Fruit fly (Drosophila melanogaster): ENCODE measurements around the gene hep.

Gene hep

dm6 chrX:13112238-13112829 is 22.1 kb upstream of the hep start, which contains the start of gene Chpf (continued):
- TF ChIP-seq Spps (tag; optimal IDR thresholded peaks at IDR 0.05) (no peak), MESR4 (GFP tag; optimal IDR thresholded peaks at IDR 0.05) (no peak), CG11456 (GFP tag; IDR thresholded peaks at IDR 0.05) (no peak), CHES-1-like (GFP tag; optimal IDR thresholded peaks at IDR 0.05) (peak; percentile 34), nom (GFP tag; optimal IDR thresholded peaks at IDR 0.05) (no peak), Kr (GFP tag; optimal IDR thresholded peaks at IDR 0.05) (no peak), CG6791 (GFP tag; IDR thresholded peaks at IDR 0.05; ENCODE audit: partially characterized antibody) (peak; percentile 92), cg (GFP tag; optimal IDR thresholded peaks at IDR 0.05) (no peak), BtbVII (GFP tag; optimal IDR thresholded peaks at IDR 0.05) (no peak), CG30020 (tag; optimal IDR thresholded peaks at IDR 0.05) (peak; percentile 63), CG12071 (GFP tag; optimal IDR thresholded peaks at IDR 0.05) (no peak), en (GFP tag; optimal IDR thresholded peaks at IDR 0.05) (no peak), NC2β (GFP tag; optimal IDR thresholded peaks at IDR 0.05) (no peak), sr (GFP tag; IDR thresholded peaks at IDR 0.05) (no peak), H2.0 (GFP tag; IDR thresholded peaks at IDR 0.05) (no peak), CG11696 (GFP tag; IDR thresholded peaks at IDR 0.05) (no peak), CG31365 (tag; optimal IDR thresholded peaks at IDR 0.05) (no peak), btn (GFP tag; optimal IDR thresholded peaks at IDR 0.05) (no peak), sim (GFP tag; IDR thresholded peaks at IDR 0.05) (no peak), CG18599 (GFP tag; optimal IDR thresholded peaks at IDR 0.05) (no peak), sna (GFP tag; IDR thresholded peaks at IDR 0.05; ENCODE audit: partially characterized antibody) (peak; percentile 59; the same call in 1 of the 2 replicates), CrebB (tag; optimal IDR thresholded peaks at IDR 0.05) (no peak), Ptx1 (GFP tag; IDR thresholded peaks at IDR 0.05) (peak; percentile 32; the same call in 1 of the 2 replicates), grn (GFP tag; optimal IDR thresholded peaks at IDR 0.05) (no peak), cato (GFP tag; optimal IDR thresholded peaks at IDR 0.05; ENCODE audit: borderline replicate concordance) (no peak), CG10462 (GFP tag; optimal IDR thresholded peaks at IDR 0.05) (no peak), CG7963 (GFP tag; IDR thresholded peaks at IDR 0.05; ENCODE audit: partially characterized antibody) (peak; percentile 87), pb (GFP tag; optimal IDR thresholded peaks at IDR 0.05) (no peak), da (GFP tag; optimal IDR thresholded peaks at IDR 0.05) (no peak), pan (optimal IDR thresholded peaks at IDR 0.05) (no peak), pan (GFP tag; optimal IDR thresholded peaks at IDR 0.05 in 1 of 2, IDR thresholded peaks at IDR 0.05 in 1 of 2) (peak in 1 of 2 experiments; percentile 28), CG4328 (GFP tag; optimal IDR thresholded peaks at IDR 0.05) (no peak), Myb (GFP tag; optimal IDR thresholded peaks at IDR 0.05) (peak; percentile 24), gsb-n (tag; optimal IDR thresholded peaks at IDR 0.05) (no peak), CG32772 (GFP tag; IDR thresholded peaks at IDR 0.05) (no peak), ase (GFP tag; IDR thresholded peaks at IDR 0.05) (peak; percentile 17; the same call in 1 of the 3 replicates), Sox102F (GFP tag; optimal IDR thresholded peaks at IDR 0.05) (no peak), CG17385 (GFP tag; optimal IDR thresholded peaks at IDR 0.05) (peak; percentile 6), zen (tag; optimal IDR thresholded peaks at IDR 0.05) (no peak), CG1647 (GFP tag; optimal IDR thresholded peaks at IDR 0.05) (no peak), CG7556 (GFP tag; optimal IDR thresholded peaks at IDR 0.05) (no peak), Drgx (GFP tag; IDR thresholded peaks at IDR 0.05) (peak; percentile 30), Hr3 (GFP tag; optimal IDR thresholded peaks at IDR 0.05) (no peak), CG11247 (GFP tag; IDR thresholded peaks at IDR 0.05) (no peak), z (GFP tag; IDR thresholded peaks at IDR 0.05) (no peak), CG13894 (tag; optimal IDR thresholded peaks at IDR 0.05) (no peak), CoRest (tag; optimal IDR thresholded peaks at IDR 0.05) (no peak), gce (GFP tag; IDR thresholded peaks at IDR 0.05) (no peak), repo (GFP tag; optimal IDR thresholded peaks at IDR 0.05) (no peak), pum (GFP tag; optimal IDR thresholded peaks at IDR 0.05) (no peak), jing (GFP tag; optimal IDR thresholded peaks at IDR 0.05) (no peak)

Measured in whole organism, embryonic.